Worm (Caenorhabditis elegans) whole organism, L3 larva: Measurements from ENCODE around the gene ilys-6.

Source experiments
- R02D3.7 ChIP-seq: fragments of 150-350 bp; optimal IDR thresholded peaks from 2 replicates; lab custom pipeline; 2014; ENCODE audit warnings: missing biosample characterization, missing genetic modification characterization
- ZK546.5 ChIP-seq: sonication (generic microtip); optimal IDR thresholded peaks from 2 replicates; lab custom pipeline; 2017; ENCODE audit warnings: missing biosample characterization, missing genetic modification characterization
- aly-2 ChIP-seq: fragments of 150-350 bp; optimal IDR thresholded peaks from 2 replicates; lab custom pipeline; 2014; ENCODE audit warnings: missing biosample characterization, missing genetic modification characterization
- ama-1 ChIP-seq: fragments of 150-350 bp; optimal IDR thresholded peaks from 2 replicates; lab custom pipeline; 2018
- ceh-16 ChIP-seq: sonication (generic microtip); optimal IDR thresholded peaks from 2 replicates; lab custom pipeline; 2017; ENCODE audit warnings: missing biosample characterization, missing genetic modification characterization
- ceh-28 ChIP-seq: fragments of 150-350 bp; optimal IDR thresholded peaks from 2 replicates; lab custom pipeline; 2014; ENCODE audit warnings: missing biosample characterization, missing genetic modification reagents, missing genetic modification characterization
- ceh-82 ChIP-seq: fragments of 150-350 bp; optimal IDR thresholded peaks from 2 replicates; lab custom pipeline; 2014; ENCODE audit warnings: missing biosample characterization, missing genetic modification characterization
- daf-12 ChIP-seq: fragments of 150-350 bp; optimal IDR thresholded peaks from 2 replicates; lab custom pipeline; 2014; ENCODE audit warnings: missing biosample characterization, missing genetic modification reagents, missing genetic modification characterization
- egl-5 ChIP-seq: fragments of 150-350 bp; optimal IDR thresholded peaks from 2 replicates; lab custom pipeline; 2017; ENCODE audit warnings: missing biosample characterization, missing genetic modification reagents, missing genetic modification characterization, inconsistent platforms
- elt-2 ChIP-seq: sonication (generic microtip); optimal IDR thresholded peaks from 2 replicates; lab custom pipeline; 2016; ENCODE audit warnings: missing genetic modification reagents, mild to moderate bottlenecking, missing genetic modification characterization, missing compliant biosample characterization
- eor-1 ChIP-seq, 2 experiments: fragments of 150-350 bp; optimal IDR thresholded peaks; 2 replicates each; lab custom pipeline; 2014 to 2018; ENCODE audit warnings: missing biosample characterization in 2 of 2, missing genetic modification characterization in 2 of 2
- fkh-10 ChIP-seq: sonication (generic microtip); optimal IDR thresholded peaks from 2 replicates; lab custom pipeline; 2017; ENCODE audit warnings: missing biosample characterization, missing genetic modification reagents, missing genetic modification characterization
- hmg-11 ChIP-seq: sonication (generic microtip); optimal IDR thresholded peaks from 2 replicates; lab custom pipeline; 2016; ENCODE audit warnings: missing genetic modification characterization, missing compliant biosample characterization
- jun-1 ChIP-seq: fragments of 150-350 bp; optimal IDR thresholded peaks from 2 replicates; lab custom pipeline; 2014; ENCODE audit warnings: missing biosample characterization, missing genetic modification reagents, missing genetic modification characterization
- lin-15B ChIP-seq: fragments of 150-350 bp; optimal IDR thresholded peaks from 2 replicates; lab custom pipeline; 2014; ENCODE audit warnings: missing biosample characterization, missing genetic modification characterization
- lin-39 ChIP-seq: fragments of 150-350 bp; optimal IDR thresholded peaks from 2 replicates; lab custom pipeline; 2018; ENCODE audit warnings: missing biosample characterization, missing genetic modification reagents, missing genetic modification characterization
- lsy-12 ChIP-seq: sonication (generic microtip); optimal IDR thresholded peaks from 2 replicates; lab custom pipeline; 2016; ENCODE audit warnings: mild to moderate bottlenecking, missing genetic modification characterization, missing compliant biosample characterization
- mdl-1 ChIP-seq: fragments of 150-350 bp; optimal IDR thresholded peaks from 2 replicates; lab custom pipeline; 2014; ENCODE audit warnings: missing biosample characterization, missing genetic modification characterization
- nfya-1 ChIP-seq: sonication (generic microtip); optimal IDR thresholded peaks from 2 replicates; lab custom pipeline; 2017; ENCODE audit warnings: missing genetic modification characterization, mild to moderate bottlenecking, missing compliant biosample characterization, antibody characterized with exemption, moderate library complexity; ENCODE audit not compliant: insufficient read depth
- nhr-11 ChIP-seq: fragments of 150-350 bp; optimal IDR thresholded peaks from 2 replicates; lab custom pipeline; 2014; ENCODE audit warnings: missing biosample characterization, missing genetic modification characterization
- nhr-12 ChIP-seq: fragments of 150-350 bp; optimal IDR thresholded peaks from 2 replicates; lab custom pipeline; 2014; ENCODE audit warnings: missing biosample characterization, missing genetic modification characterization
- nhr-23 ChIP-seq: fragments of 150-350 bp; optimal IDR thresholded peaks from 2 replicates; lab custom pipeline; 2014; ENCODE audit warnings: missing biosample characterization, missing genetic modification reagents, missing genetic modification characterization
- nhr-237 ChIP-seq: fragments of 150-350 bp; optimal IDR thresholded peaks from 2 replicates; lab custom pipeline; 2014; ENCODE audit warnings: missing biosample characterization, missing genetic modification characterization
- nhr-25 ChIP-seq: sonication (generic microtip); optimal IDR thresholded peaks from 2 replicates; lab custom pipeline; 2017; ENCODE audit warnings: missing biosample characterization, missing genetic modification characterization
- nhr-28 ChIP-seq: fragments of 150-350 bp; optimal IDR thresholded peaks from 2 replicates; lab custom pipeline; 2014; ENCODE audit warnings: missing biosample characterization, missing genetic modification characterization
- nhr-76 ChIP-seq: fragments of 150-350 bp; sonication (generic microtip); optimal IDR thresholded peaks from 5 replicates; lab custom pipeline; 2014; ENCODE audit warnings: missing biosample characterization, missing genetic modification characterization
- nhr-77 ChIP-seq: fragments of 150-350 bp; optimal IDR thresholded peaks from 2 replicates; lab custom pipeline; 2014; ENCODE audit warnings: missing biosample characterization, missing genetic modification characterization
- pha-4 ChIP-seq: fragments of 150-350 bp; optimal IDR thresholded peaks from 2 replicates; lab custom pipeline; 2014; ENCODE audit warnings: missing biosample characterization, missing genetic modification reagents, missing genetic modification characterization
- pqm-1 ChIP-seq: fragments of 150-350 bp; optimal IDR thresholded peaks from 2 replicates; lab custom pipeline; 2017; ENCODE audit warnings: missing biosample characterization, missing genetic modification characterization, inconsistent platforms
- skn-1 ChIP-seq: fragments of 150-350 bp; optimal IDR thresholded peaks from 2 replicates; lab custom pipeline; 2014; ENCODE audit warnings: missing biosample characterization, missing genetic modification characterization
- snpc-4 ChIP-seq: fragments of 150-350 bp; optimal IDR thresholded peaks from 2 replicates; lab custom pipeline; 2014; ENCODE audit warnings: missing biosample characterization, missing genetic modification characterization
- tbx-2 ChIP-seq: sonication (generic microtip); optimal IDR thresholded peaks from 2 replicates; lab custom pipeline; 2016; ENCODE audit warnings: mild to moderate bottlenecking, missing genetic modification characterization, missing compliant biosample characterization
- unc-39 ChIP-seq: sonication (generic microtip); optimal IDR thresholded peaks from 4 replicates; lab custom pipeline; 2017; ENCODE audit warnings: missing biosample characterization, missing genetic modification characterization
- ztf-11 ChIP-seq: fragments of 150-350 bp; optimal IDR thresholded peaks from 2 replicates; lab custom pipeline; 2014; ENCODE audit warnings: missing biosample characterization, missing genetic modification characterization
- ztf-4 ChIP-seq: fragments of 150-350 bp; optimal IDR thresholded peaks from 2 replicates; lab custom pipeline; 2014; ENCODE audit warnings: missing biosample characterization, missing genetic modification characterization

Gene ilys-6

ce11 chrIV:4019836-4020235 lies 43.6 kb downstream of the ilys-6 start:
- TF ChIP-seq lin-15B (tag; lab: Kevin White, UChicago): peak; percentile 51
- TF ChIP-seq aly-2 (tag; lab: Kevin White, UChicago): no peak
- peak; percentile 20 for TF ChIP-seq nhr-23
- peak; percentile 43 for TF ChIP-seq snpc-4 (tag; lab: Kevin White, UChicago)
- peak; percentile 95 for TF ChIP-seq hmg-11
- peak; percentile 86 for TF ChIP-seq lin-39 (tag; lab: Kevin White, UChicago)
- peak; percentile 43 for TF ChIP-seq nhr-25
- TF ChIP-seq nhr-76 (tag; lab: Kevin White, UChicago): peak; percentile 7
- peak; percentile 52 for TF ChIP-seq jun-1 (tag; lab: Kevin White, UChicago)
- no peak for TF ChIP-seq R02D3.7
- peak; percentile 74 for TF ChIP-seq mdl-1
- TF ChIP-seq egl-5: peak; percentile 77
- peak; percentile 23 for TF ChIP-seq tbx-2
- TF ChIP-seq fkh-10 (GFP tag; lab: Kevin White, UChicago): no peak
- TF ChIP-seq pha-4 (tag; lab: Kevin White, UChicago): peak; percentile 91
- TF ChIP-seq nfya-1 (tag; lab: Kevin White, UChicago): peak; percentile 86
- TF ChIP-seq nhr-11 (tag; lab: Kevin White, UChicago): peak; percentile 17
- peak; percentile 30 for TF ChIP-seq pqm-1
- no peak for TF ChIP-seq ztf-4
- TF ChIP-seq skn-1: no peak
- TF ChIP-seq elt-2 (tag; lab: Kevin White, UChicago): peak; percentile 69
- peak; percentile 55 for TF ChIP-seq ama-1

- TF ChIP-seq egl-5 (peak; percentile 33), nhr-23 (no peak), elt-2 (tag; lab: Kevin White, UChicago) (peak; percentile 47), ama-1 (peak; percentile 11)
These were observed 44.6 kb downstream of the ilys-6 start for ce11 chrIV:4018692-4019387.

- TF ChIP-seq ztf-11: no peak
- no peak for TF ChIP-seq ceh-82 (tag; lab: Kevin White, UChicago)
- no peak for TF ChIP-seq daf-12 (tag; lab: Kevin White, UChicago)
- no peak for TF ChIP-seq lsy-12
- TF ChIP-seq ZK546.5 (tag; lab: Kevin White, UChicago): no peak
- no peak for TF ChIP-seq ceh-16 (tag; lab: Kevin White, UChicago)
- TF ChIP-seq nhr-12 (tag; lab: Kevin White, UChicago): no peak
- no peak for TF ChIP-seq skn-1
- TF ChIP-seq mdl-1: no peak
- TF ChIP-seq ceh-28 (tag; lab: Kevin White, UChicago): no peak
- TF ChIP-seq jun-1 (tag; lab: Kevin White, UChicago): no peak
- TF ChIP-seq nfya-1 (tag; lab: Kevin White, UChicago): no peak
- no peak for TF ChIP-seq snpc-4 (tag; lab: Kevin White, UChicago)
- TF ChIP-seq nhr-11 (tag; lab: Kevin White, UChicago): no peak
- no peak for TF ChIP-seq unc-39
These were observed 46.8 kb downstream of the ilys-6 start for ce11 chrIV:4016723-4017122.

- TF ChIP-seq nhr-237 (tag; lab: Kevin White, UChicago) (no peak), ZK546.5 (tag; lab: Kevin White, UChicago) (no peak), ceh-82 (tag; lab: Kevin White, UChicago) (no peak), ama-1 (no peak), eor-1 (tag; optimal IDR thresholded peaks at IDR 0.05; lab: Kevin White, UChicago) (no peak), nhr-28 (no peak), nhr-23 (no peak), ceh-16 (tag; lab: Kevin White, UChicago) (no peak)
- TF ChIP-seq, all 47 proteins: peak for 0
These were observed 47.8 kb downstream of the ilys-6 start for ce11 chrIV:4015660-4016059.

ce11 chrIV:4014341-4014826 lies 49.1 kb downstream of the ilys-6 start:
- TF ChIP-seq R02D3.7 (peak; percentile 7), nhr-77 (tag; lab: Kevin White, UChicago) (peak; percentile 46), mdl-1 (no peak), eor-1 (tag; optimal IDR thresholded peaks at IDR 0.05; lab: Kevin White, UChicago) (no peak), elt-2 (tag; lab: Kevin White, UChicago) (peak; percentile 2)
